Fruit fly (Drosophila melanogaster) whole organism, embryonic: ENCODE data around the gene scpr-A.

Experiments used
- Adf1 ChIP-seq: fragments of 200-800 bp; sonication (Bioruptor generic); IDR thresholded peaks from 2 replicates; pipeline ENCODE4 v1.3.6; 2022; ENCODE audit warnings: missing biosample characterization, missing genetic modification characterization
- BEAF-32 ChIP-seq: fragments of 200-800 bp; sonication (Bioruptor generic); optimal IDR thresholded peaks from 3 replicates; lab custom pipeline; 2017; ENCODE audit warnings: missing biosample characterization, missing genetic modification characterization, mild to moderate bottlenecking, moderate library complexity, missing genetic modification reagents
- CG10654 ChIP-seq: fragments of 200-800 bp; sonication (Bioruptor generic); optimal IDR thresholded peaks from 2 replicates; lab custom pipeline; 2016; ENCODE audit warnings: missing biosample characterization, missing genetic modification characterization
- CG11560 ChIP-seq: fragments of 200-800 bp; sonication (Bioruptor generic); IDR thresholded peaks from 3 replicates; pipeline ENCODE4 v1.3.6; 2022; ENCODE audit warnings: missing biosample characterization, missing genetic modification characterization
- CG12155 ChIP-seq: fragments of 200-800 bp; sonication (Bioruptor generic); optimal IDR thresholded peaks from 3 replicates; lab custom pipeline; 2016; ENCODE audit warnings: missing biosample characterization, missing genetic modification characterization
- CG12219 ChIP-seq: fragments of 200-800 bp; sonication (Bioruptor generic); optimal IDR thresholded peaks from 3 replicates; lab custom pipeline; 2018; ENCODE audit warnings: missing biosample characterization, mild to moderate bottlenecking, missing genetic modification characterization
- CG12299 ChIP-seq: fragments of 200-800 bp; sonication (Bioruptor generic); optimal IDR thresholded peaks from 2 replicates; lab custom pipeline; 2018; ENCODE audit warnings: missing biosample characterization, mild to moderate bottlenecking, missing genetic modification characterization
- CG12744 ChIP-seq: fragments of 200-800 bp; sonication (Bioruptor generic); optimal IDR thresholded peaks from 2 replicates; lab custom pipeline; 2016; ENCODE audit warnings: missing biosample characterization, missing genetic modification characterization
- CG13624 ChIP-seq: fragments of 200-800 bp; sonication (Bioruptor generic); optimal IDR thresholded peaks from 2 replicates; lab custom pipeline; 2016; ENCODE audit warnings: missing biosample characterization, missing genetic modification characterization
- CG15601 ChIP-seq: fragments of 200-800 bp; sonication (Bioruptor generic); optimal IDR thresholded peaks from 3 replicates; lab custom pipeline; 2019; ENCODE audit warnings: missing biosample characterization, mild to moderate bottlenecking, missing genetic modification characterization, moderate library complexity
- CG17186 ChIP-seq: fragments of 200-800 bp; sonication (Bioruptor generic); optimal IDR thresholded peaks from 3 replicates; lab custom pipeline; 2017; ENCODE audit warnings: missing biosample characterization, missing genetic modification reagents, missing genetic modification characterization
- CG17829 ChIP-seq: fragments of 200-800 bp; optimal IDR thresholded peaks from 2 replicates; lab custom pipeline; 2019; ENCODE audit warnings: missing biosample characterization, mild to moderate bottlenecking, missing genetic modification characterization, moderate library complexity
- CG1792 ChIP-seq: fragments of 200-800 bp; sonication (Bioruptor generic); optimal IDR thresholded peaks from 2 replicates; lab custom pipeline; 2016; ENCODE audit warnings: missing biosample characterization, missing genetic modification characterization
- CG18476 ChIP-seq: fragments of 200-800 bp; sonication (Bioruptor generic); optimal IDR thresholded peaks from 2 replicates; lab custom pipeline; 2016; ENCODE audit warnings: missing biosample characterization, mild to moderate bottlenecking, missing genetic modification characterization
- CG18619 ChIP-seq: fragments of 200-800 bp; sonication (Bioruptor generic); optimal IDR thresholded peaks from 3 replicates; lab custom pipeline; 2017; ENCODE audit warnings: missing biosample characterization, mild to moderate bottlenecking, missing genetic modification characterization
- CG2116 ChIP-seq: fragments of 200-800 bp; sonication (Bioruptor generic); optimal IDR thresholded peaks from 3 replicates; lab custom pipeline; 2018; ENCODE audit warnings: missing biosample characterization, mild to moderate bottlenecking, missing genetic modification characterization
- CG30403 ChIP-seq: fragments of 200-800 bp; sonication (Bioruptor generic); optimal IDR thresholded peaks from 3 replicates; lab custom pipeline; 2016; ENCODE audit warnings: missing biosample characterization, missing genetic modification characterization
- CG34376 ChIP-seq: fragments of 200-800 bp; sonication (Bioruptor generic); optimal IDR thresholded peaks from 2 replicates; lab custom pipeline; 2018; ENCODE audit warnings: missing biosample characterization, mild to moderate bottlenecking, missing genetic modification characterization
- CG3726 ChIP-seq: fragments of 200-800 bp; sonication (Bioruptor generic); IDR thresholded peaks from 3 replicates; pipeline ENCODE4, ENCODE4 v1.3.6; 2022; ENCODE audit warnings: missing biosample characterization, missing genetic modification characterization
- CG3995 ChIP-seq: fragments of 200-800 bp; sonication (Bioruptor generic); optimal IDR thresholded peaks from 3 replicates; lab custom pipeline; 2016; ENCODE audit warnings: missing biosample characterization, missing genetic modification characterization
- CG42726 ChIP-seq: fragments of 200-800 bp; sonication (Bioruptor generic); IDR thresholded peaks from 2 replicates; pipeline ENCODE4 v1.3.6; 2022; ENCODE audit warnings: missing biosample characterization, missing genetic modification characterization; ENCODE audit not compliant: partially characterized antibody
- CG5180 ChIP-seq: fragments of 200-800 bp; sonication (Bioruptor generic); optimal IDR thresholded peaks from 3 replicates; lab custom pipeline; 2017; ENCODE audit warnings: missing biosample characterization, missing genetic modification characterization, mild to moderate bottlenecking, moderate library complexity, missing genetic modification reagents
- CG8359 ChIP-seq: fragments of 200-800 bp; sonication (Bioruptor generic); optimal IDR thresholded peaks from 2 replicates; lab custom pipeline; 2017; ENCODE audit warnings: missing biosample characterization, mild to moderate bottlenecking, missing genetic modification characterization, borderline replicate concordance
- CG9215 ChIP-seq: fragments of 200-800 bp; sonication (Bioruptor generic); IDR thresholded peaks from 2 replicates; pipeline ENCODE4 v1.3.6; 2022; ENCODE audit warnings: missing biosample characterization, missing genetic modification characterization
- Camta ChIP-seq: fragments of 200-800 bp; sonication (Bioruptor generic); optimal IDR thresholded peaks from 2 replicates; lab custom pipeline; 2016; ENCODE audit warnings: missing biosample characterization, missing genetic modification characterization
- Dad ChIP-seq: fragments of 200-800 bp; sonication (Bioruptor generic); optimal IDR thresholded peaks from 3 replicates; lab custom pipeline; 2016; ENCODE audit warnings: missing biosample characterization, missing genetic modification characterization
- Dip3 ChIP-seq: fragments of 200-800 bp; sonication (Bioruptor generic); optimal IDR thresholded peaks from 3 replicates; lab custom pipeline; 2016; ENCODE audit warnings: missing biosample characterization, missing genetic modification characterization
- Eip74EF ChIP-seq, 2 experiments: fragments of 200-800 bp in 1 of 2; fragments of >200 bp in 1 of 2; sonication (Bioruptor generic) in 1 of 2; optimal IDR thresholded peaks; 2 replicates each; lab custom pipeline; 2017 to 2019; ENCODE audit warnings: missing biosample characterization in 2 of 2, missing genetic modification characterization in 2 of 2, mild to moderate bottlenecking in 1 of 2, moderate library complexity in 1 of 2
- Fer3 ChIP-seq: fragments of 200-800 bp; sonication (Bioruptor generic); optimal IDR thresholded peaks from 2 replicates; lab custom pipeline; 2018; ENCODE audit warnings: missing biosample characterization, mild to moderate bottlenecking, missing genetic modification characterization, moderate library complexity
- Gug ChIP-seq: fragments of 200-800 bp; sonication (Bioruptor generic); IDR thresholded peaks from 4 replicates; pipeline ENCODE4 v1.3.6; 2022; ENCODE audit warnings: missing biosample characterization, missing genetic modification characterization
- HLHmδ ChIP-seq: fragments of 200-800 bp; sonication (Bioruptor generic); optimal IDR thresholded peaks from 2 replicates; lab custom pipeline; 2018; ENCODE audit warnings: missing biosample characterization, mild to moderate bottlenecking, missing genetic modification characterization, moderate library complexity
- Hmx ChIP-seq: fragments of 200-800 bp; sonication (Bioruptor generic); optimal IDR thresholded peaks from 2 replicates; lab custom pipeline; 2016; ENCODE audit warnings: missing biosample characterization, missing genetic modification characterization
- Oli ChIP-seq: fragments of 200-800 bp; sonication (Bioruptor generic); optimal IDR thresholded peaks from 2 replicates; lab custom pipeline; 2018; ENCODE audit warnings: missing biosample characterization, mild to moderate bottlenecking, missing genetic modification characterization, moderate library complexity
- PHDP ChIP-seq: fragments of 200-800 bp; sonication (Bioruptor generic); optimal IDR thresholded peaks from 3 replicates; lab custom pipeline; 2018; ENCODE audit warnings: missing biosample characterization, mild to moderate bottlenecking, missing genetic modification characterization, moderate library complexity
- Sin3A ChIP-seq: fragments of >200 bp; optimal IDR thresholded peaks from 2 replicates; lab custom pipeline; 2018
- btn ChIP-seq: fragments of 200-800 bp; sonication (Bioruptor generic); optimal IDR thresholded peaks from 2 replicates; lab custom pipeline; 2016; ENCODE audit warnings: missing biosample characterization, missing genetic modification characterization
- da ChIP-seq: fragments of 200-800 bp; sonication (Bioruptor generic); optimal IDR thresholded peaks from 2 replicates; lab custom pipeline; 2016; ENCODE audit warnings: missing biosample characterization, missing genetic modification characterization
- dm ChIP-seq: fragments of 200-800 bp; sonication (Bioruptor generic); optimal IDR thresholded peaks from 3 replicates; lab custom pipeline; 2016; ENCODE audit warnings: missing biosample characterization, missing genetic modification characterization
- emc ChIP-seq: fragments of 200-800 bp; sonication (Bioruptor generic); optimal IDR thresholded peaks from 2 replicates; lab custom pipeline; 2016; ENCODE audit warnings: missing biosample characterization, missing genetic modification characterization
- grn ChIP-seq: fragments of 200-800 bp; sonication (Bioruptor generic); optimal IDR thresholded peaks from 3 replicates; lab custom pipeline; 2017; ENCODE audit warnings: missing biosample characterization, missing genetic modification characterization
- gro ChIP-seq: fragments of 200-800 bp; sonication (Bioruptor generic); optimal IDR thresholded peaks from 2 replicates; lab custom pipeline; 2016; ENCODE audit warnings: missing biosample characterization, missing genetic modification characterization
- mld ChIP-seq: fragments of 200-800 bp; sonication (Bioruptor generic); IDR thresholded peaks from 3 replicates; pipeline ENCODE4 v1.3.6; 2022; ENCODE audit warnings: missing biosample characterization, missing genetic modification characterization; ENCODE audit not compliant: partially characterized antibody
- pzg ChIP-seq: fragments of 200-800 bp; sonication (Bioruptor generic); optimal IDR thresholded peaks from 3 replicates; lab custom pipeline; 2018; ENCODE audit warnings: missing biosample characterization, mild to moderate bottlenecking, missing genetic modification characterization, moderate library complexity
- rib ChIP-seq: fragments of 200-800 bp; sonication (Bioruptor generic); IDR thresholded peaks from 2 replicates; pipeline ENCODE4 v1.3.6; 2022; ENCODE audit warnings: missing biosample characterization, missing genetic modification characterization
- seq ChIP-seq: fragments of 200-800 bp; sonication (Bioruptor generic); IDR thresholded peaks from 2 replicates; pipeline ENCODE4 v1.3.6; 2022; ENCODE audit warnings: missing biosample characterization, missing genetic modification characterization
- slbo ChIP-seq: fragments of 200-800 bp; sonication (Bioruptor generic); IDR thresholded peaks from 2 replicates; pipeline ENCODE4 v1.3.6; 2022; ENCODE audit warnings: missing biosample characterization, missing genetic modification characterization
- ttk ChIP-seq: fragments of 200-800 bp; sonication (Bioruptor generic); IDR thresholded peaks from 2 replicates; pipeline ENCODE4 v2.1.2; 2022; ENCODE audit warnings: missing biosample characterization, missing genetic modification characterization
- twi ChIP-seq: fragments of 200-800 bp; optimal IDR thresholded peaks from 2 replicates; lab custom pipeline; 2019; ENCODE audit warnings: missing biosample characterization, mild to moderate bottlenecking, missing genetic modification characterization, moderate library complexity
- usp ChIP-seq: fragments of >200 bp; optimal IDR thresholded peaks from 2 replicates; lab custom pipeline; 2017; ENCODE audit warnings: missing biosample characterization, missing genetic modification characterization
- zen ChIP-seq: fragments of 200-800 bp; sonication (Bioruptor generic); optimal IDR thresholded peaks from 3 replicates; lab custom pipeline; 2018; ENCODE audit warnings: missing biosample characterization, mild to moderate bottlenecking, missing genetic modification characterization, moderate library complexity

The scpr-A gene

DNA sequence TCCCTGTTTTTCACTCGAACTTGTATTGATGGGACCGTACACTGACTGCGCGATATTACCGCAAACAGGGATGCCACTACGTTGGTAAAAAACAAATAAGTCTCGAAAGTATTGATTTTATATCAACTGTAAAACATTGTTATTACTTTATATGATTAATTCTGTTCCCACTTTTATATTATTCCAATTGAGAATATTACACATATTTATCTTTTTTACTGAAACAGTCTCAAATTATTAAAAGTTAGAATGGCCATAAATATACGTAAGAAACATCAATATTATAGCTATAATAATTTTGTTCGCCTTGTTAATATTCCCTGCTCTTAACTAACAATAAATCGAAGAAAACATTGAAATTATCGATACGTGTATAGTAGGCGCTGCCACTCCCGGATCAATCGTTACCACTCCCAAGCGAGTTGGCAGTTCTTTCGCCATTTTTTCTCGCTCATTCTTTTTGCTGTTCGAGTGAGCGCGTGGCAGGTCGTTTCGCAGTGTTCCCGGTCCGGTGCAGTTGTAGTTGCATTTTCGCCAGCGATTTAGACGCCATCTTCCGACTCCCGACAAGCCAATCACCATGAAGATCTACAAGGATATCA lies 31.1 kb upstream of the scpr-A start, which contains the start of the genes SdhC and Tctp (continued):
- TF ChIP-seq CG42726 (GFP tag; lab: Robert Waterston, UW) (peak; percentile 57; the same call in 1 of the 2 replicates), HLHmδ (GFP tag; lab: Kevin White, UChicago) (peak; percentile 51), BEAF-32 (peak; percentile 78), Sin3A (lab: Kevin White, UChicago) (peak; percentile 74), rib (GFP tag; lab: Robert Waterston, UW) (peak; percentile 74; the same call in 1 of the 2 replicates), CG12299 (tag; lab: Kevin White, UChicago) (peak; percentile 46), Dip3 (GFP tag; lab: Kevin White, UChicago) (peak; percentile 7), Camta (GFP tag; lab: Kevin White, UChicago) (peak; percentile 35), CG12219 (GFP tag; lab: Kevin White, UChicago) (no peak), CG3995 (GFP tag; lab: Kevin White, UChicago) (peak; percentile 45), CG17829 (tag; lab: Kevin White, UChicago) (peak; percentile 59), CG2116 (peak; percentile 76), twi (tag; lab: Kevin White, UChicago) (no peak), CG18619 (GFP tag; lab: Kevin White, UChicago) (peak; percentile 20), grn (GFP tag; lab: Kevin White, UChicago) (no peak), CG18476 (peak; percentile 38), CG9215 (peak; percentile 18; the same call in 1 of the 2 replicates), seq (no peak), pzg (GFP tag; lab: Kevin White, UChicago) (peak; percentile 74), CG13624 (GFP tag; lab: Kevin White, UChicago) (peak; percentile 43), CG12155 (GFP tag; lab: Kevin White, UChicago) (peak; percentile 97), ttk (GFP tag; lab: Robert Waterston, UW) (no peak), usp (no peak), emc (no peak), CG34376 (GFP tag; lab: Kevin White, UChicago) (peak; percentile 54), Adf1 (GFP tag; lab: Robert Waterston, UW) (no peak), CG12744 (GFP tag; lab: Kevin White, UChicago) (no peak), Gug (no peak; the same call in 3 of the 4 replicates), CG3726 (GFP tag; lab: Robert Waterston, UW) (no peak), CG15601 (peak; percentile 62), CG1792 (no peak), dm (GFP tag; lab: Kevin White, UChicago) (peak; percentile 68), Dad (GFP tag; lab: Kevin White, UChicago) (peak; percentile 9), PHDP (peak; percentile 4), zen (tag; lab: Kevin White, UChicago) (peak; percentile 70), btn (GFP tag; lab: Kevin White, UChicago) (no peak), CG10654 (GFP tag; lab: Kevin White, UChicago) (peak; percentile 15), Fer3 (tag; lab: Kevin White, UChicago) (peak; percentile 40), Oli (tag; lab: Kevin White, UChicago) (no peak), Eip74EF (GFP tag; optimal IDR thresholded peaks at IDR 0.05; lab: Kevin White, UChicago) (peak in 1 of 2 experiments; percentile 35), CG11560 (tag; lab: Robert Waterston, UW) (no peak), Hmx (GFP tag; lab: Kevin White, UChicago) (peak; percentile 17), CG30403 (peak; percentile 76), slbo (GFP tag; lab: Robert Waterston, UW) (peak; percentile 24; the same call in 1 of the 2 replicates), gro (GFP tag; lab: Kevin White, UChicago) (no peak), CG5180 (peak; percentile 2), da (no peak), CG8359 (GFP tag; lab: Kevin White, UChicago) (no peak), CG17186 (GFP tag; lab: Kevin White, UChicago) (peak; percentile 40), mld (GFP tag; lab: Robert Waterston, UW) (no peak)
